Worm (Caenorhabditis elegans): Measurements from ENCODE around the gene miga-1.
A peak's percentile ranks its signal among the peaks of the same experiment; 100 is the strongest.

The miga-1 gene

DNA sequence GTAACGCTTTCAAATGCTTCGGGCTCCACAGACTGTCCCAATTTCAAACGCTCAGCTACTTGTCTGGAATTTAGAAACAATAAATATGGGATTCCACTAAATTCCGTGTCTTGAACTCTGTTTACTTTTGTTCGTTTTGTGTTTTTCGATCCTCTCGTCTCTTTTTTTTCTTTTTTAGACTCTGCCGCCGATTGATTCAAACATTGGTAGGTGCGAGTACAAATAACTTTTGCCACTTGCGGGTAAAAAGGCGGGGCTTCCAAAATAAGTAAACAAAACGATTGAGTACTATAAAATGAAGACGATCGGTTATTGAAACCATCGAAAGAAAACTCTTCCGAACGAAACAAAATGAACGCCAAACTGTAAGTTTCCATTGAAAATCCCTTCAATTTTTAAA is 35.6 kb downstream of the miga-1 start, which contains the start of gene fipr-2:
Gene fipr-2, plus strand, starts transcription at position 245 of the 400 bp plus-strand sequence.
- TF ChIP-seq unc-62 (GFP tag; optimal IDR thresholded peaks at IDR 0.05), result no peak
- no peak for TF ChIP-seq bed-3 (GFP tag; optimal IDR thresholded peaks at IDR 0.05)
- TF ChIP-seq mep-1 (tag; optimal IDR thresholded peaks at IDR 0.05), result no peak
- no peak for TF ChIP-seq tbx-8 (GFP tag; optimal IDR thresholded peaks at IDR 0.05)
- no peak for TF ChIP-seq nhr-2 (tag; optimal IDR thresholded peaks at IDR 0.05)
- TF ChIP-seq lin-13 (tag; optimal IDR thresholded peaks at IDR 0.05), result no peak
- no peak for TF ChIP-seq lsy-2 (tag; optimal IDR thresholded peaks at IDR 0.05)
- TF ChIP-seq nhr-237 (tag; optimal IDR thresholded peaks at IDR 0.05), result no peak
- TF ChIP-seq unc-39 (tag; optimal IDR thresholded peaks at IDR 0.05), result no peak
- TF ChIP-seq ztf-11 (tag; optimal IDR thresholded peaks at IDR 0.05), result no peak
- no peak for TF ChIP-seq nhr-28 (tag; optimal IDR thresholded peaks at IDR 0.05)
- TF ChIP-seq ceh-43 (GFP tag; optimal IDR thresholded peaks at IDR 0.05), result no peak
- TF ChIP-seq M03D4.4 (tag; optimal IDR thresholded peaks at IDR 0.05), result no peak
- no peak for TF ChIP-seq cnd-1 (tag; optimal IDR thresholded peaks at IDR 0.05)
- no peak for TF ChIP-seq nhr-12 (tag; optimal IDR thresholded peaks at IDR 0.05)

- TF ChIP-seq nhr-12 (tag; optimal IDR thresholded peaks at IDR 0.05) (no peak), ceh-39 (tag; optimal IDR thresholded peaks at IDR 0.05) (no peak), nhr-2 (tag; optimal IDR thresholded peaks at IDR 0.05) (no peak), blmp-1 (tag; optimal IDR thresholded peaks at IDR 0.05) (no peak), tbx-8 (GFP tag; optimal IDR thresholded peaks at IDR 0.05) (no peak), elt-3 (tag; optimal IDR thresholded peaks at IDR 0.05) (no peak), unc-62 (GFP tag; optimal IDR thresholded peaks at IDR 0.05) (no peak), snpc-4 (tag; optimal IDR thresholded peaks at IDR 0.05) (no peak), mls-2 (tag; optimal IDR thresholded peaks at IDR 0.05) (no peak), pha-4 (tag; optimal IDR thresholded peaks at IDR 0.05) (no peak)
Measured at ce11 chrV:12361644-12362043, 39.0 kb downstream of the miga-1 start, which contains the start of gene fipr-1. fipr-1 (minus strand) TSS chrV:12361744.

- TF ChIP-seq lin-32 (GFP tag; optimal IDR thresholded peaks at IDR 0.05) (no peak), mab-5 (tag; optimal IDR thresholded peaks at IDR 0.05) (no peak), pha-4 (tag; optimal IDR thresholded peaks at IDR 0.05) (no peak), tbx-8 (GFP tag; optimal IDR thresholded peaks at IDR 0.05) (no peak), drap-1 (GFP tag; optimal IDR thresholded peaks at IDR 0.05) (no peak), bed-3 (GFP tag; optimal IDR thresholded peaks at IDR 0.05) (no peak), ces-1 (GFP tag; optimal IDR thresholded peaks at IDR 0.05) (no peak), unc-62 (GFP tag; optimal IDR thresholded peaks at IDR 0.05) (no peak), unc-120 (tag; optimal IDR thresholded peaks at IDR 0.05; ENCODE audit: poor library complexity, severe bottlenecking) (no peak), nhr-237 (tag; optimal IDR thresholded peaks at IDR 0.05) (no peak), unc-39 (tag; optimal IDR thresholded peaks at IDR 0.05) (no peak), ceh-39 (tag; optimal IDR thresholded peaks at IDR 0.05) (no peak), zip-8 (tag; optimal IDR thresholded peaks at IDR 0.05) (no peak), elt-3 (tag; optimal IDR thresholded peaks at IDR 0.05) (no peak), ceh-43 (GFP tag; optimal IDR thresholded peaks at IDR 0.05) (no peak), ham-2 (GFP tag; optimal IDR thresholded peaks at IDR 0.05) (no peak), nhr-76 (tag; optimal IDR thresholded peaks at IDR 0.05) (no peak), hlh-1 (tag; optimal IDR thresholded peaks at IDR 0.05) (no peak)
Measured at ce11 chrV:12358347-12358746, 42.3 kb downstream of the miga-1 start, which contains the start of gene F23H12.5. F23H12.5 (plus strand) TSS chrV:12358647.

- TF ChIP-seq nhr-28 (tag; optimal IDR thresholded peaks at IDR 0.05), result no peak
- TF ChIP-seq blmp-1 (tag; optimal IDR thresholded peaks at IDR 0.05), result peak; percentile 83
Measured at ce11 chrV:12357632-12358031, 43.0 kb downstream of the miga-1 start.

DNA sequence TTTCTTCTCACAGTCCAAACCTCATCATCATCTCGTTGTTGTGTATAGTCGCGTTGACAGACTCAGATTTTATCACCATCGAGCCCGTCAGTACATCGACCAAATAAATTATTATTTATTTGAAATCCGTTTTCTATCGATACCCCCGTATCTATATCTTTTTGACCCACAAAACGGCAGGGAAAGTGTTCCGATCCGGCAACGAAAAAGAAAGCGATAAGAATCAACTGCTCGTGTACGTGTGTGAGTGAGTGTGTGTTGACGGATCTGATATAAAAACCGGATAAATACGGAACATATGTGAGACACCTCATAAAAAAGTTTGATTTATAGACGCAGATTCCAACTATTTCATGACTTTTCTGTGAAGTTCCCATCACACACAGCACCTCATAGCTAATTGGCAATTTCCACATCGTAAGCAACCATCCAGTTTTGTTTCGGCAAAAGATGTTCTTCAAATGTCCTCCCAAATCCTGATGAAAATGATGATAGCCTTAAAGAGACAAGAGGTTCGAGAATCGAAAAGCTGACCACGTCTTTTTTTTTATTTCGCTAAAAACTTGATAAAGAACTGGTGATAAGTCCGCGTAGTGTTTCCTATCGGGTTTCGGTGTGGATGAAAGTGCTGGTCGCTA is 46.3 kb downstream of the miga-1 start:
- TF ChIP-seq elt-1 (tag; optimal IDR thresholded peaks at IDR 0.05; ENCODE audit: borderline replicate concordance, insufficient read depth) (peak; percentile 87), unc-39 (tag; optimal IDR thresholded peaks at IDR 0.05) (no peak), sem-2 (GFP tag; optimal IDR thresholded peaks at IDR 0.05) (no peak), ceh-83 (GFP tag; optimal IDR thresholded peaks at IDR 0.05) (no peak), drap-1 (GFP tag; optimal IDR thresholded peaks at IDR 0.05) (no peak), ceh-43 (GFP tag; optimal IDR thresholded peaks at IDR 0.05) (no peak), unc-62 (GFP tag; optimal IDR thresholded peaks at IDR 0.05) (peak; percentile 50), ham-2 (GFP tag; optimal IDR thresholded peaks at IDR 0.05) (peak; percentile 16), ceh-39 (tag; optimal IDR thresholded peaks at IDR 0.05) (no peak), M03D4.4 (tag; optimal IDR thresholded peaks at IDR 0.05) (peak; percentile 39), blmp-1 (tag; optimal IDR thresholded peaks at IDR 0.05) (peak; percentile 8), nhr-76 (tag; optimal IDR thresholded peaks at IDR 0.05) (no peak), tbx-8 (GFP tag; optimal IDR thresholded peaks at IDR 0.05) (peak; percentile 6), flh-1 (GFP tag; optimal IDR thresholded peaks at IDR 0.05) (no peak)

Data from whole organism, mixed stage, embryonic.